Fruit fly (Drosophila melanogaster) whole organism, pupa: ENCODE data around the gene htl.

Source experiments
- CG14655 ChIP-seq: fragments of 200-800 bp; sonication (Bioruptor generic); optimal IDR thresholded peaks from 3 replicates; lab custom pipeline; 2017; ENCODE audit warnings: mild to moderate bottlenecking, missing biosample characterization, missing genetic modification reagents, missing genetic modification characterization
- D1 ChIP-seq: fragments of 200-800 bp; sonication (Bioruptor generic); optimal IDR thresholded peaks from 2 replicates; lab custom pipeline; 2018; ENCODE audit warnings: missing biosample characterization, mild to moderate bottlenecking, missing genetic modification characterization, moderate library complexity
- EcR ChIP-seq: fragments of 200-800 bp; sonication (Bioruptor generic); optimal IDR thresholded peaks from 3 replicates; lab custom pipeline; 2019; ENCODE audit warnings: missing biosample characterization, missing genetic modification characterization, mild to moderate bottlenecking, moderate library complexity, missing genetic modification reagents
- Pif1A ChIP-seq: fragments of 200-800 bp; sonication (Bioruptor generic); optimal IDR thresholded peaks from 3 replicates; lab custom pipeline; 2016; ENCODE audit warnings: missing biosample characterization, missing genetic modification characterization
- Snoo ChIP-seq: fragments of 200-800 bp; sonication (Bioruptor generic); optimal IDR thresholded peaks from 3 replicates; lab custom pipeline; 2017; ENCODE audit warnings: missing biosample characterization, mild to moderate bottlenecking, missing genetic modification characterization, inconsistent platforms

- TF ChIP-seq EcR (GFP tag; lab: Kevin White, UChicago) (no peak), CG14655 (no peak), Snoo (tag; lab: Kevin White, UChicago) (no peak), D1 (no peak), Pif1A (GFP tag; lab: Kevin White, UChicago) (no peak)
Observed at dm6 chr3R:18023407-18023806, 29.4 kb downstream of the htl start, which contains the start of gene CG7794.
